Worm (Caenorhabditis elegans): ENCODE measurements around the gene clec-232.

clec-232 gene

DNA sequence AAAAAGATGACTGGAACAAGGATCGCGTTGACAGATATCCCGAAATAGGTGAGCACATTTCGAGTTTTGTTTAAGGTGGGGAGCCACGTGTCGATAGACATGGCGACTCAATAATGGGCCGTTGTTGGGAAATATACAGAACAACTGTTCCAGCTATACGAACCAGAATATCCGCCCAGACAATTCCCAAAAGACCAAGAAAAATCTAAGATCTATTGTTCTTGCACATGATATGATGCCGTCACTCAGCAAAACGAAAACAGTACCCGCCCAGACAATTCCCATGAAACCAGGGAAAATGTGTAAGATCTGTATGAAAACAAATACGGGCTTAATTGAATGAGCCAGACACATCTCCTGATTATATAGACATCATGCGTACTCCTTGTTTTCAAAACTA is 31.6 kb downstream of the clec-232 start, which contains the start of gene str-231:
Gene str-231, minus strand, starts transcription at position 101 of the 400 bp plus-strand sequence.
- TF ChIP-seq elt-2 (tag; optimal IDR thresholded peaks at IDR 0.05) = no peak
- no peak for TF ChIP-seq jun-1 (tag; optimal IDR thresholded peaks at IDR 0.05)
- no peak for TF ChIP-seq lin-15B (tag; optimal IDR thresholded peaks at IDR 0.05)
- no peak for TF ChIP-seq fkh-10 (GFP tag; optimal IDR thresholded peaks at IDR 0.05)
- no peak for TF ChIP-seq ceh-16 (tag; optimal IDR thresholded peaks at IDR 0.05)
- TF ChIP-seq nhr-12 (tag; optimal IDR thresholded peaks at IDR 0.05) = no peak

DNA sequence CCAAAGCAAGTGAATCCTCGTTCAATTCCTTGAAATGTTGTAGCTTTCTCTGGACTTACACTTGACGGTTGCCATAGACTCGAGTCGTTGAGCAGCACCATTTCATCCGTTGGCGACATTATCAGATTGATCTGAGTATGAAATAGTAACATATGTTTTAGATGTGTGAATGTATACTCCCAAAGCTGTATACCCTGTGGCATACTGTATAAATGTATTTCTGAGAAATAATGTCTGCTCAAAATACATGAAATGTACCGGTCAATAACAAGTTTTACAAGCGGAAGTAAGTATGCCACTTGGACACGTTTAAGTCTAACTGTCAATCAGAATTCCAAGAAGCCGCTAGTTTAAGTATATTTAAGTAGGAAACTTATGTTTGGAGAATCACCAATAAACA is 33.6 kb downstream of the clec-232 start, which contains the start of gene str-233:
Gene str-233, minus strand, starts transcription at position 101 of the 400 bp plus-strand sequence.
- TF ChIP-seq hmg-11 (tag; optimal IDR thresholded peaks at IDR 0.05) (no peak), zag-1 (tag; optimal IDR thresholded peaks at IDR 0.05) (no peak), fos-1 (tag; optimal IDR thresholded peaks at IDR 0.05) (no peak), R02D3.7 (tag; optimal IDR thresholded peaks at IDR 0.05) (no peak), nhr-12 (tag; optimal IDR thresholded peaks at IDR 0.05) (no peak), nhr-43 (tag; optimal IDR thresholded peaks at IDR 0.05; ENCODE audit: poor library complexity, severe bottlenecking) (no peak), mdl-1 (tag; optimal IDR thresholded peaks at IDR 0.05) (no peak)

DNA sequence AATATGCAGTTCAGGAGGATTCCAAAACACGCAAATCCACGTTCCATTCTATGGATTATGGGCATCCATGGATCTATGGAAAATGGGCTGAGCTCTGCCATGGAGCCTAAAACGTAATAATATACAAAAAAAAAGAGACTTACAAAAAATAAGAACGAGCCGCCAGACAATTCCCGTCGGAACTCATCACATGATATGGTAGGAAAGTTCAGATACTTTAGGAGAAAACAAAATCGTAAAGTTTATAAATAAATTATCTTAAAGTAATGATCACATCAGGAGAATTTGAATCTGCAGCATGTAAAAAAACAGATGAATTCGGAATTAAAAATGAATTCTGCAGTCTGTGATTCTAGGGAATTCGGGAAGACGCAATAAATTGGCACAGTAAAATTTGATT is 39.7 kb downstream of the clec-232 start, which contains the start of gene str-232:
Gene str-232, minus strand, starts transcription at position 101 of the 400 bp plus-strand sequence.
- TF ChIP-seq ztf-4 (tag; optimal IDR thresholded peaks at IDR 0.05) = no peak
- no peak for TF ChIP-seq hmg-11 (tag; optimal IDR thresholded peaks at IDR 0.05)
- TF ChIP-seq fos-1 (tag; optimal IDR thresholded peaks at IDR 0.05) = no peak
- no peak for TF ChIP-seq lin-39 (tag; optimal IDR thresholded peaks at IDR 0.05)
- no peak for TF ChIP-seq fkh-2 (tag; optimal IDR thresholded peaks at IDR 0.05)
- TF ChIP-seq R02D3.7 (tag; optimal IDR thresholded peaks at IDR 0.05) = no peak
- no peak for TF ChIP-seq fkh-10 (GFP tag; optimal IDR thresholded peaks at IDR 0.05)
- TF ChIP-seq ceh-28 (tag; optimal IDR thresholded peaks at IDR 0.05) = no peak
- TF ChIP-seq pha-4 (tag; optimal IDR thresholded peaks at IDR 0.05) = no peak
- TF ChIP-seq mml-1 (tag; optimal IDR thresholded peaks at IDR 0.05) = no peak
- no peak for TF ChIP-seq nhr-12 (tag; optimal IDR thresholded peaks at IDR 0.05)
- no peak for TF ChIP-seq ama-1 (optimal IDR thresholded peaks at IDR 0.05)
- TF ChIP-seq skn-1 (tag; optimal IDR thresholded peaks at IDR 0.05) = no peak
- TF ChIP-seq tbx-2 (tag; optimal IDR thresholded peaks at IDR 0.05) = no peak
- TF ChIP-seq pqm-1 (tag; optimal IDR thresholded peaks at IDR 0.05) = no peak

DNA sequence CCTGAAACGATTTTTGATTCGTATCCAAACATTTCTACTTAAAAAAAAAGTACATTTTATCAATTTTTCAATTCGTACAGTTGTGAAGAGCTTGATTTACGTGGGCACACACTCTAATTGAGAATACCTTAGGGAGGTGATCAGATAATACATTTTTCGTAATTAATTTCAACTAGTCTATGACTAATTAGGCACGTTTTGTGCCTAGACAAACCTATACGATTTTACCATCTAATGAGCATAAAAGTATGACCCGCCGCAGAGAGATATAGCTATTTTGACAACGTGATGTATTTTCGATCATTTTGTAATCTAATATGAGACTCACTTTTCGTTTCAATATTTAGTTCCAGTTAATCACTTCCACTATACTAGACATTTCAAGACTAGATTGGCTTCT is 41.0 kb downstream of the clec-232 start:
- TF ChIP-seq fkh-2 (tag; optimal IDR thresholded peaks at IDR 0.05) (no peak), lin-15B (tag; optimal IDR thresholded peaks at IDR 0.05) (no peak), hmg-11 (tag; optimal IDR thresholded peaks at IDR 0.05) (no peak), elt-1 (tag; optimal IDR thresholded peaks at IDR 0.05) (no peak), nhr-43 (tag; optimal IDR thresholded peaks at IDR 0.05; ENCODE audit: poor library complexity, severe bottlenecking) (no peak), R02D3.7 (tag; optimal IDR thresholded peaks at IDR 0.05) (no peak), mml-1 (tag; optimal IDR thresholded peaks at IDR 0.05) (no peak), ama-1 (optimal IDR thresholded peaks at IDR 0.05) (no peak), fos-1 (tag; optimal IDR thresholded peaks at IDR 0.05) (no peak), elt-3 (tag; optimal IDR thresholded peaks at IDR 0.05) (no peak), pha-4 (tag; optimal IDR thresholded peaks at IDR 0.05) (no peak), daf-12 (tag; optimal IDR thresholded peaks at IDR 0.05) (no peak), lsy-12 (tag; optimal IDR thresholded peaks at IDR 0.05) (no peak), sea-2 (GFP tag; optimal IDR thresholded peaks at IDR 0.05) (no peak), nhr-11 (tag; optimal IDR thresholded peaks at IDR 0.05) (no peak), eor-1 (tag; optimal IDR thresholded peaks at IDR 0.05) (no peak), ceh-82 (tag; optimal IDR thresholded peaks at IDR 0.05) (no peak), zag-1 (tag; optimal IDR thresholded peaks at IDR 0.05) (no peak), nhr-25 (tag; optimal IDR thresholded peaks at IDR 0.05) (no peak)

DNA sequence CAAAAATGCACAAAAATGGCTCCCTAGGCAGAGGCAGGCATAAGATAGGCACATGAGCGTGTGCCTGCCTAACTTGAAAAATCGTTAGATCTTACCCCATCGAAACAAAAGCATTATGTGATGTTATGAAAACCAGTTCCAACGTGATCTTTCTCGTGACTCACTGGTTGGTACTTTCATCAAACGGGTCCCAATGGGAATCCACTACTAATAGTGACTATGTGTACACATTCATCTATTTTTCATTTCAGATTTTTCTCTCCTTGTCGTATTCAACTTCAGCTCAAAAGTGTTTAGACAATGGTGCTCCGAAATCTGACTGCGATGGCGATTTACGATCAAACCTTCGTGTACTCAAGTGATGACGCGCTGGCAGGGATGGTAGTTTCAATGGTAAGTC is 41.7 kb downstream of the clec-232 start, which contains the start of gene srx-43:
Gene srx-43, plus strand, starts transcription at position 301 of the 400 bp plus-strand sequence.
- TF ChIP-seq nhr-67 (tag; optimal IDR thresholded peaks at IDR 0.05) = no peak
- no peak for TF ChIP-seq nfya-1 (tag; optimal IDR thresholded peaks at IDR 0.05; ENCODE audit: insufficient read depth)
- TF ChIP-seq lsy-12 (tag; optimal IDR thresholded peaks at IDR 0.05) = no peak
- TF ChIP-seq nhr-11 (tag; optimal IDR thresholded peaks at IDR 0.05) = no peak
- no peak for TF ChIP-seq egl-5 (tag; optimal IDR thresholded peaks at IDR 0.05)
- TF ChIP-seq fkh-10 (GFP tag; optimal IDR thresholded peaks at IDR 0.05) = no peak
- no peak for TF ChIP-seq ztf-4 (tag; optimal IDR thresholded peaks at IDR 0.05)
- no peak for TF ChIP-seq daf-12 (tag; optimal IDR thresholded peaks at IDR 0.05)
- no peak for TF ChIP-seq pha-4 (tag; optimal IDR thresholded peaks at IDR 0.05)
- TF ChIP-seq ama-1 (optimal IDR thresholded peaks at IDR 0.05) = no peak
- no peak for TF ChIP-seq unc-39 (tag; optimal IDR thresholded peaks at IDR 0.05)
- no peak for TF ChIP-seq nhr-28 (tag; optimal IDR thresholded peaks at IDR 0.05)
- TF ChIP-seq lin-15B (tag; optimal IDR thresholded peaks at IDR 0.05) = no peak
- TF ChIP-seq zag-1 (tag; optimal IDR thresholded peaks at IDR 0.05) = no peak
- no peak for TF ChIP-seq hmg-11 (tag; optimal IDR thresholded peaks at IDR 0.05)
- TF ChIP-seq lin-39 (tag; optimal IDR thresholded peaks at IDR 0.05) = no peak
- no peak for TF ChIP-seq nhr-77 (tag; optimal IDR thresholded peaks at IDR 0.05)
- no peak for TF ChIP-seq ceh-9 (tag; optimal IDR thresholded peaks at IDR 0.05)
- TF ChIP-seq jun-1 (tag; optimal IDR thresholded peaks at IDR 0.05) = no peak
